Worm (Caenorhabditis elegans) whole organism, late embryonic: ENCODE measurements around the gene F08G12.3.

Experiments
- C38D4.7 ChIP-seq: fragments of 200-800 bp; sonication (Bioruptor generic); optimal IDR thresholded peaks from 2 replicates; lab custom pipeline; 2018; ENCODE audit warnings: mild to moderate bottlenecking, missing genetic modification characterization, moderate library complexity, missing compliant biosample characterization
- F13H6.1 ChIP-seq: sonication (generic microtip); optimal IDR thresholded peaks from 2 replicates; lab custom pipeline; 2016; ENCODE audit warnings: missing genetic modification characterization, missing compliant biosample characterization
- K02D7.2 ChIP-seq: sonication (generic microtip); optimal IDR thresholded peaks from 2 replicates; lab custom pipeline; 2017; ENCODE audit warnings: mild to moderate bottlenecking, missing genetic modification characterization, missing compliant biosample characterization
- ahr-1 ChIP-seq: sonication (generic microtip); optimal IDR thresholded peaks from 2 replicates; lab custom pipeline; 2016; ENCODE audit warnings: missing genetic modification characterization, missing compliant biosample characterization
- ceh-2 ChIP-seq: sonication (generic microtip); optimal IDR thresholded peaks from 2 replicates; lab custom pipeline; 2016; ENCODE audit warnings: missing genotype, missing genetic modification characterization, missing compliant biosample characterization
- ceh-24 ChIP-seq: sonication (generic microtip); optimal IDR thresholded peaks from 2 replicates; lab custom pipeline; 2016; ENCODE audit warnings: mild to moderate bottlenecking, missing genetic modification characterization, missing compliant biosample characterization
- ceh-9 ChIP-seq: sonication (generic microtip); optimal IDR thresholded peaks from 2 replicates; lab custom pipeline; 2016; ENCODE audit warnings: mild to moderate bottlenecking, missing genetic modification characterization, inconsistent platforms, missing compliant biosample characterization
- che-1 ChIP-seq: sonication (generic microtip); optimal IDR thresholded peaks from 2 replicates; lab custom pipeline; 2016; ENCODE audit warnings: mild to moderate bottlenecking, missing genetic modification characterization, missing compliant biosample characterization
- fkh-10 ChIP-seq: fragments of 150-350 bp; optimal IDR thresholded peaks from 2 replicates; lab custom pipeline; 2014; ENCODE audit warnings: missing biosample characterization, missing genetic modification reagents, missing genetic modification characterization
- lim-6 ChIP-seq: sonication (generic microtip); optimal IDR thresholded peaks from 2 replicates; lab custom pipeline; 2016; ENCODE audit warnings: missing genetic modification characterization, missing compliant biosample characterization
- nfya-1 ChIP-seq: sonication (generic microtip); optimal IDR thresholded peaks from 2 replicates; lab custom pipeline; 2017; ENCODE audit warnings: missing genetic modification characterization, mild to moderate bottlenecking, missing compliant biosample characterization, antibody characterized with exemption, moderate library complexity
- nhr-11 ChIP-seq: fragments of 150-350 bp; optimal IDR thresholded peaks from 2 replicates; lab custom pipeline; 2014; ENCODE audit warnings: missing biosample characterization, missing genetic modification characterization
- ref-2 ChIP-seq: sonication (generic microtip); optimal IDR thresholded peaks from 2 replicates; lab custom pipeline; 2016; ENCODE audit warnings: missing genetic modification characterization, missing compliant biosample characterization
- sox-4 ChIP-seq: sonication (generic microtip); optimal IDR thresholded peaks from 2 replicates; lab custom pipeline; 2017; ENCODE audit warnings: mild to moderate bottlenecking, missing genetic modification characterization, inconsistent platforms, missing compliant biosample characterization

DNA sequence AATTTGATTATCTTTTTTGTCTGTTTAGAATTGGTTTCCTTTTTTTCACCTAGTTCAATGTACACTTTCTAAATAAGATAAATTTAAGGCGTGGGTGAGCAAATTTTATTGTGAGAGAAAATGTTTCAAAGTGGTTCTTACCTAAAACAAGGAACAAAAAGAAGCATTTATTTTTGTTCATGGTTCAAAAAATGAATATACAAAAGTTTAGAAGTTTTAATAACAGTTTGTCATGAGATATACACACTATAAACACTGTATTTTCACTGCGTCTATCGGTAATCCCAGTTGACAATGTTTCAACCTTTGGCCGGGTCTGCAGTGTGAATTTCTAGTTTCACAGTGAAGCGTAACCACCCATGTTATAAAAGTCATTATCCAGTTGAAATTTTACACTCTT, 15.3 kb downstream of the F08G12.3 start, which contains the start of gene F08G12.11:
- no peak for TF ChIP-seq ceh-2 (tag; lab: Kevin White, UChicago)
- no peak for TF ChIP-seq ahr-1 (tag; lab: Kevin White, UChicago)
- TF ChIP-seq F13H6.1 = no peak
- TF ChIP-seq sox-4 (tag; lab: Kevin White, UChicago) = no peak
- TF ChIP-seq K02D7.2 (tag; lab: Kevin White, UChicago) = no peak
- TF ChIP-seq nfya-1 (tag; lab: Kevin White, UChicago) = no peak
- no peak for TF ChIP-seq ceh-9 (tag; lab: Kevin White, UChicago)
- TF ChIP-seq lim-6 (tag; lab: Kevin White, UChicago) = no peak
- TF ChIP-seq C38D4.7 (GFP tag; lab: Kevin White, UChicago) = no peak
- TF ChIP-seq ref-2 (tag; lab: Kevin White, UChicago) = no peak
- no peak for TF ChIP-seq ceh-24 (tag; lab: Kevin White, UChicago)
- TF ChIP-seq che-1 = no peak
- no peak for TF ChIP-seq fkh-10
- no peak for TF ChIP-seq nhr-11 (tag; lab: Kevin White, UChicago)
